Fruit fly (Drosophila melanogaster): ENCODE results near the gene puf.
A peak's percentile ranks its signal among the peaks of the same experiment; 100 is the strongest.

Gene puf

DNA sequence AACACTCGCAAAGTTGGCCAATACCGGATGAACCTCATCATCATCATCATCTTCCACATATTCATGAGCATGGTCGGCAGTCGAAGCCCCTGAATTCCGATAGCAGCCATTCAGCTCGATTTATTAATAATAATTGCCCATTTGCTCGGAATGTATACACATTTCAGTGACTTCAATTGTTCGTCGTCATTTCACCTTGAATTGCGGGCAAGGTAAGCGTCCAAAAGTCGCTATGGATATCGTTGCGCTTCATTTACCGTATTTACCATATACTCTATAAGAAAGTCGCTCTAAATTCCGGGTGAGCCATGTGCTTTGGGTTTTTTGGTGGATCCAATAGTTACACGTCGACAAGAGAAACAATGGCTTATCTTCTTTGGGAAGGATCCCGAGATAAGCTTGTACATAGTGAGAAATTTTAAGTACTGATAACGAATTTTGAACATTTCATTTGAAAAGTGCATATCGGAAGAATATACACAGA lies 23.8 kb downstream of the puf start:
- peak; percentile 25 for TF ChIP-seq noc (tag; optimal IDR thresholded peaks at IDR 0.05)

DNA sequence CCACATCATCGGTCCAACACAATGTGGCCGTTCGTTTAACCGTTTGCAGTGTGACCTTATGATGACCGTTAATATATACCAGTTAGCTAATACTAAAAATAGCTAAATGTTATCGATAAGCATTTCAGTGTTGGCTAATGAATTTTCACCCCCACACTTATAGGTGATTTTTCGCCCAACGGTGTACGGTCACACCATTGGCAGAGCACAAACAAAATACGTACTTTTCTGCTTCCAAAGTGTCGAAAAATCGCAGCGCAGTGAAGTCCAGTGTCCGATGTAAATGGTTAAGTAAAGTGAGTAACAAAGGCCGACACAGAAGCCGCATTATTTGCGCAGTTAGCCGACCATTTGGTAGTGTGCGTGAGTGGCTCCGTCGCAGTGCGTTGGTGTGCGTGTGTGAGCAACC lies 24.3 kb downstream of the puf start, which contains the start of the genes Syx18 and atl:
TSS of gene Syx18 (minus strand) at position 46 of the 409 bp plus-strand sequence.
TSS of gene atl (plus strand) at position 155 of the 409 bp plus-strand sequence.
- no peak for TF ChIP-seq noc (tag; optimal IDR thresholded peaks at IDR 0.05)

DNA sequence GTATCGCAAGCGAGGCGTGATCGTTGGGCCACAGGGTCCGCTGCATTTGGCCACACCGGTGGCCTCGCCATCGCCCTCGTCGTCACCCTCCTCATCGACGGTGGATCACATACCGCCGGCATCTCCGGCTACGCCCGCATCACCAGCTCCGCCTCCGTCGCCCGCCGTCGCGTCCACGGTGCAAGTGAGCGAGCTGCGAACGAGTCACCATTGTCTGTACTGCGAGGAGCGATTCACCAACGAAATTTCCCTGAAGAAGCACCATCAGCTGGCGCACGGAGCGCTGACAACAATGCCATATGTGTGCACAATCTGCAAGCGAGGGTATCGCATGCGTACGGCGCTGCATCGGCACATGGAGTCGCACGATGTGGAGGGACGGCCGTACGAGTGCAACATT lies 29.3 kb downstream of the puf start:
- TF ChIP-seq noc (tag; optimal IDR thresholded peaks at IDR 0.05): no peak

DNA sequence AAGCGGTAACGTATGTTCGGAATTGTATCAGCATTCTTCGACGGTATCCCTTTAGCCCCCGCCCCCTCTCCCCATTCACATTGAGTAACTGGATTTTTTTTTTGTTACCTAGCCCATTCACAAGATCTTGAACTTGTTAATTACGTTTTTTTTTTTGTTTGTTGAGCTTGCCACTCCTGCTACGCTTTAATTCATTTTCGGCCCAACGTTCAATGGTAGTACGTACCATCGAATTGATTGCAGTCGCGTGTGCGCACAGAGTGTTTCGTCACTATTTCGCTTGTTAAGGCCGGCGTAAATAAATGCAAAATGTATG lies 35.2 kb downstream of the puf start:
- TF ChIP-seq noc (tag; optimal IDR thresholded peaks at IDR 0.05): no peak

DNA sequence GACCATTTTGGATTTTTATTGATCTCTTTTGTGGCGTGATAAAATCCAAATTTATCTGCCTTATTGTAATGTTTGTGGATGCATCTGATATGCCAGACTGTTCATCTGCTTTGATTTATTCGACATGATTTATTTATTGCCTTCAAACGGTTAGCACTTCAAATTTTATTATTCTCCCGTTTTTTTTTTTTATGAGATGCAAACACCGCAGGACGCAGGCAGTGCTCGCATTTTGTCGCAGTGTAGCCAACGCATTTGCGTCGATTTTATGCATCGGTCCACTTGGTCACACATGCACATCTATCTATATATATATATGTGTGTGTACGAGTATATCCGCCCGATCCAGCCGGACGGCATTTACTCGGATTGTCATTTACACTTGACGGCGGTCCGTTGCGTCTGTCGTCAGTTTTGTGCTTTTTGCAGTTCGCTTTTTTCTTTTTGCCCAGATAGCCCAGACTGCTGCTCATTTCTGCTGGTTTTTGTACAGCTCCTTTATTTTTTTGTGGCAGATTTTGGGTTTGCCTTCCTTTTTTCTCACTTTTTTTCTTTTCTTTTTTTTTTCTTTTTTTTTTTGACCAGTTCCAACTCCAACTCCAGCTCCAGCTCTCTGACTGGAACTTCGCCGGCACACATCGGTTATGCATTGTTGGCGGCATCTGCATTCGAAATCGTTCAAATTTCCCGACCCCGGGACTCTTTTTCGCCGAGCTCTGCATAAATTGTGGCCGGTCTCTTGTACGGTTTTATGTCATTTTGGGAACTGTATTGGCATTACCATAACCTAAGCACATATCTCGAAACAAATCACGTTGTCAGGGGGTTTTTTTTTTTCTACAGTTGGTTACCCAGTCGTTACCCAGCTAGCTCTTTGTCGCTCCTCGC lies 35.8 kb downstream of the puf start:
- TF ChIP-seq noc (tag; optimal IDR thresholded peaks at IDR 0.05): no peak

DNA sequence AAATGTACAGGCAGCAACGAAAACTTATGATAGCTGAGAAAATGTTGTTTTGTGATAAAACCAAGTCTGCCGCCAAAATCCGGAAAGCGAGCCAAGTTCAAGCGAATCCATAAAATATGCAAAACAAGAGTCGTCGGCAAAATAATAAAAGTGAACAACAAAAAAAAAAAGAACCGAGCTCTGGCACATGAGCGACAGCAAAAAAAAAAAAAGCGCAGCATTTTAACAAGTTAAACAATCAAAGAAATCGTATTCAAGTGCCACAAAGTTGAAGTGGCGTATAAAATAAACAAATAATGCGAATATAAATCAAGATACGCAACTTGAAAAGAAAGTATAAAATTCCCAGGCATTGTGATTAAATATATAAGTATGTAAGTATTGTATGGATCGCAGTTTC lies 41.5 kb downstream of the puf start:
- no peak for TF ChIP-seq noc (tag; optimal IDR thresholded peaks at IDR 0.05)

DNA sequence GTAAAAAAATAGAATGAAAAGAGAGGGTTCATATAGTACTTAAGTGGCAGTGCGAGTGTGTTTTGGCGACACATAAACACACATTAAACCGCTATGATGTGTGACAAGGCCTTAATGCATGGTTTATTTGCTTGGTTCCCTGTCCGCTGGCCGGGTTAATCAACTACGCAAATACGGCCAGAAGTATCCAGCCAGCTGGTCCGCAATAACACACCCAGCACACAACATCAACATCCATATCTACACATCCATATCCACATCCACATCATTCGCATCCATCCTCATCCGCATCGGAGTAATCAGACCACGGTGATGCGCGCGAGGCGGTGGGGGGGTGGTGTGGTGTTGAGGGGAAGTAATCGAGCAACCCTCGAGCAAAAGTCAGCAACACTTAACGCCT lies 43.0 kb downstream of the puf start:
- no peak for TF ChIP-seq noc (tag; optimal IDR thresholded peaks at IDR 0.05)

DNA sequence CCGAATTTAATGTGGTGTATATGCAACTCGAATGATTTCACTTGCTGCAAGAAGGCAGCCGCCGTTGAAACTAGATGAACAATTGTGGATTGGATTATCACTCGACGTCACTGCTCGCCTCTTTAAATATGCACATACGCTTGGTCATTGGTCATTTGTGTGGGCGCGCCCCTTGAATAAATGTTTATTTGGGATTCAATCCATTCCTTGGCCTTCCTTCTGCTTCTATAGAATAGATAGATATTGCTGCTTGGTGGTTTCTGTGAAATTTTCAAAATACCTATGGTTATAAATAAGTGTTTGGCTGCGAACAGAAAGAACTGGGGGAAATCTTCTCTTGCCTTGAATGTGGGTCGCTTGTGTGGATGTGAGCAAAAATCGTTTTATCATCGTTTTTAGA lies 45.7 kb downstream of the puf start:
- TF ChIP-seq noc (tag; optimal IDR thresholded peaks at IDR 0.05): no peak

DNA sequence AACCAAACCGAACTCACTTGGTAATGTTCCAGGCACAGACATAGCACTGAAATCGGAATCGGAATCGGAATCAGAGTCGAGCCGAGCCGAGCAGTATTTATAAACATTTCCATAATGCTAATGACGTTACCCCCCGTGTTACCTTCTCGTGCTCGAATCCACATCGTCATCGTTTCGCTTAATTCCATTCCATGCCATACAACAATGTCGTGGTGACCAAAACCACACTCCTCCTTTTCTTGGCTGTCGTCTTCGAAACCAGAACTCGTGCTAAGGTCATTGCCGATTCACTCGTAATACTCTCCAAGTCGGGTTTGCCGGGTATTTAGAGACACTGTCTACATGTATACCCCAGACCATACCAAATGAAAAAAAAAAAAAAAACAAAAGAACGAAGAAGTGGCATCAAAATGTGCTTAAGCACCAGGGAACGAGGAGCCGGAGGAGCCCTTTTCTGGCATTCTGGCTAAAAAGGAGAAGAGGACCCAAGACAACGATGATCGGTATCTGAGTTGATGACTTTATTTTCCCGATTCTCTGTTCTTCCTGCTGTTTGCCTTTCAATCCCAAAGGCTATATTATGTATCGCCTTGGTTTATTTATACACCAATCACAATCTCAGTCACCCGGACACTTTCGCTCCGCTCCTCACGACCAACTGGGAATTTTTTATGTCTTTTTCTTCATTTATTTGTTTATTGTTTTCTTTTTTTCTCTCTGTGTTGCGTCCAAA lies 46.3 kb downstream of the puf start:
- no peak for TF ChIP-seq noc (tag; optimal IDR thresholded peaks at IDR 0.05)

DNA sequence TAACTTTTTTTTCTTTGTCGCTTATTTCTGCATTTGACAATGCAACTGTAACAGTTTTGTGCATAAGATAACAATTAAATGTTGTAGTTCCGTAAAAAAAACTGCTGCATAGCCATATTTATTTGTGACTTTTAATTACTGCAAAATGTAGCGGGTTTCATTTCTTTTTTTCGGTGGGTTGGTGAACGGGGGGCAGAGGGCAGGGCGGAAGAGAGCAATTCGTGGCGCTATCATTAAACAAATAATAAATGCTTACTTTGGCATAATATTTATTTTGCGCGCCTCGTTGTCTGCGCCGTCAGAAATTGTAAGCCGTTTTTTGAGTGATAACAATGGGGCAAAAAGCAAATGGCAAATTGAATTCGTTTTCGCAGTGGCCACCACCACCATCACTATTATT lies 48.8 kb downstream of the puf start:
- TF ChIP-seq noc (tag; optimal IDR thresholded peaks at IDR 0.05): no peak

DNA sequence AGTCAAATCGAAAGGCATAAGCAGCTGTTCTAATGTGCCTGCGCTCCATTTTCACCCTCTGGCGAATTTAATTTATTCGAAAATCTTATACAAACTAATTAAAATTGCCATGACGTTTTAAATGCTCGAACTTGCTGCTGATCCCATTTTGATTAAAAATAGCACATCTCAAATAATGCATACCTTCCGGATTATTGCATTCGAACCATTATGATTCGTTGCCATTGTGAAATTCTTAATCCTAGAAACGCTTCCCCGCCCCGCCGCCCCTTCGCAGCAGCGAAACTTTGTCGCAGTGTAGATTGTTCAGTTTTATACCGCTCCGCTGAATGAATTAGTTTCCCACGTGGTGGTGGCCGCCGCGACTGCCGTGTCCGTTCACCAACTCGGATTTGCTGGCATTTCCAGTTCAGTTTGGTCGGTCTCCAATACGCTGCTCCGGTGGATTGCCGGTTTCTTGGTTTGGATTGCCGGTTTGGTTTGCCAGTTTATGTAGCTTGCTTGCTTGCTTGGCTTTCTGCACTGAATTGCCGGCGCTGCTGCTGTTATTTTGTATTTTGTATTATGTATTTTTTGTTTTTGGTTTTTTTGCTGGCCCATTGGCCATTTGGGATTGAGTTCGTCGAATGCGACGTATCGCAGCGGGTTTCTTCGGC lies 51.2 kb downstream of the puf start:
- no peak for TF ChIP-seq noc (tag; optimal IDR thresholded peaks at IDR 0.05)

DNA sequence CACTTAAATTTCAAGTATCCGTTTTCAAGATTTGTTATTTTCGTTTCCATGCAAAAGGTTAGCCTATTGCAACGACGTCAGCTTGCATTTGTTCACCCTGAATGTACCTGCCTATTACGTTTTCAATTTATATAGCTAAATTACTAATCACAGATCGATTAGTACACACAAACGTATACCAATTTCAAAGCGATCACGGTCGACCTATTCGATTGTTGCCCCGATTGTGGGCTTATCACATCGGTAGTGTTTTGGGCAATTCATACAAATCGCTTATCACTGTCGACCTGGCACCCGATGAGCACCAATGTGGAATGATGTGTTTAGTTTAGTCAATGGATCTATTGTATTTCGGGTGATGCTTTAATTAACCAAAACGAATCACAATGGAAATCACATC lies 53.0 kb downstream of the puf start:
- TF ChIP-seq noc (tag; optimal IDR thresholded peaks at IDR 0.05): no peak

DNA sequence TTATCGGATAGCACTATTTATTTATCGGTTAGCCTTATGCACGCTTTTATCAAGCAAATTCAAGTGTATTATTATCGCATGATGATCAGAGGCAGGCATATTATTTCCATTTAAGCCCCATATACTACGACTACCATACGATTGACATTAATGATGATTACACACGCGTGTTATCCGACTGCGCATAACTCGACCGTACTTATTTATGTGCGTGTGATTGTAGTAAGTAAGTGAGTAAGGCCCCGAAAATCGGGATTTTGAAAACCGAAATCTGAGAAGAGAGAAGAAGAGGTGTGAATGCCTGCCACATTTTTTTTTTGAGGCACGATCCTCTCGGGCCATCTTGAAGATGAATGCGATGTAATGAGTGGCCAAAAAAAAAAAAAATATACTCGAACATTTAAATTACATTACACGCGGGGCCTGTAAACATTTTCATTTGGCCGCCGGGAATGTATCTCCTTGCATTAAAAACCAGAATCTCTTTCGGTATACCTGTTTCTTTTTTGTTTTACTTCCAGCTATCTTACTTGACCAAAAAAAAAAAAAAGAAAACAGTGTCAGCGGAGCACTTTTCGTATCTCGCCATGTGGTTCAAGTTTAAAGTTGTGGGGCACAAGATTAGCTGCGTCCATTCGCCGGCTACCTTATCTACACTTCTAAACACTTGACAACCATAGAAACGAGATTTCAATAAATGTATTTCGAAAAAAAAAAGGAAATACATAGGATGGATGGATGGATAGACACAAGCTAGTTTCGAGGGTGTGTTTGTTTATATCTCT lies 54.3 kb downstream of the puf start:
- TF ChIP-seq noc (tag; optimal IDR thresholded peaks at IDR 0.05): no peak

DNA sequence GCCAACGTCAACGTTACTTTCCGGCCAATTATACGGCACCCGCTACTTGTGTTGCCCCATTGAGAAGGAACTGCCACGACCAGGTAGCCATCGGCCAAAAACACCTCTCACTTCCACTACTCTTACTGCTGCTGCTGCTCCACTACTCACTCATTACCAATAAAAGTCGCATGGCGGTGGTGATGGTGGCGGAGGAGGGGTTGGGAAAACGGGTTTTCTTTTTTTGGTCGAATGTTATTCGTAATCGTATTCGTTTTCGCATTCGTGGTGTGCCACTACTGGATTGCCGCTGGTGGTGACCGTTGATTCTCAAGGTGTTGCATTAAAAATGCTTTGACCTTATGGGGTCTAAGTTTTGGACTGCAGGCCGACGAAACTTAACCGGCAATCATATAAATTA lies 56.1 kb downstream of the puf start:
- TF ChIP-seq noc (tag; optimal IDR thresholded peaks at IDR 0.05): no peak

DNA sequence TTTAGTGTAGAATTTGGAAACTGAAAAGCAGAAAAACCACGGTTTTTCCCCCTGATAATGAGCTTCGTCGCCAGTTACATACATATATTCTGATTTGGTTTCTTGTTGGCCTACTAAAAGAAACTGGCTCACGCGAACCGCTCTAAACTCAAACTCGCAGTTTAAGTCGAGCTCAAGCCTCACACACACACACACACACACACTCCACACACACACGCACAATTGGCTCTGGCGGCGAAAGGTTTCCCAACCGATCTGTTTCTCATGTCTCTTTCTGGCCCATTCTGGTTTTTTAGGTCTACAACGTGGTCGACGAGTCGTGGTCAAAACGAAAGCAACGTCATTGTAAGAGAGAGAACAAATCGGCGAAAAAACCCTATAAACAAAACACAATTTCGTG lies 59.6 kb downstream of the puf start:
- TF ChIP-seq noc (tag; optimal IDR thresholded peaks at IDR 0.05): no peak
